Fruit fly (Drosophila melanogaster) whole organism, embryonic: ENCODE data around the gene Sgs5.

ENCODE experiments used
- CG15696 ChIP-seq: fragments of 200-800 bp; sonication (Bioruptor generic); optimal IDR thresholded peaks from 2 replicates; lab custom pipeline; 2019; ENCODE audit warnings: missing biosample characterization, mild to moderate bottlenecking, missing genetic modification characterization, moderate library complexity
- CG7745 ChIP-seq: fragments of 200-800 bp; sonication (Bioruptor generic); optimal IDR thresholded peaks from 2 replicates; lab custom pipeline; 2018; ENCODE audit warnings: missing biosample characterization, mild to moderate bottlenecking, missing genetic modification characterization, moderate library complexity
- NK7.1 ChIP-seq: fragments of 200-800 bp; sonication (Bioruptor generic); optimal IDR thresholded peaks from 3 replicates; lab custom pipeline; 2016; ENCODE audit warnings: missing biosample characterization, missing genetic modification characterization
- Side ChIP-seq: fragments of 200-800 bp; sonication (Bioruptor generic); optimal IDR thresholded peaks from 2 replicates; lab custom pipeline; 2016; ENCODE audit warnings: missing biosample characterization, missing genetic modification characterization
- Vsx1 ChIP-seq: fragments of 200-800 bp; sonication (Bioruptor generic); optimal IDR thresholded peaks from 2 replicates; lab custom pipeline; 2017; ENCODE audit warnings: missing biosample characterization, mild to moderate bottlenecking, missing genetic modification characterization, missing genetic modification reagents
- dimm ChIP-seq: fragments of 200-800 bp; sonication (Bioruptor generic); IDR thresholded peaks from 2 replicates; pipeline ENCODE4 v1.3.6; 2022; ENCODE audit warnings: missing biosample characterization, missing genetic modification characterization
- fu2 ChIP-seq: fragments of 200-800 bp; sonication (Bioruptor generic); optimal IDR thresholded peaks from 2 replicates; lab custom pipeline; 2016; ENCODE audit warnings: missing biosample characterization, missing genetic modification characterization
- hth ChIP-seq: fragments of >200 bp; optimal IDR thresholded peaks from 2 replicates; lab custom pipeline; 2017; ENCODE audit warnings: inconsistent platforms
- lbe ChIP-seq: fragments of 200-800 bp; sonication (Bioruptor generic); optimal IDR thresholded peaks from 2 replicates; lab custom pipeline; 2016; ENCODE audit warnings: missing biosample characterization, mild to moderate bottlenecking, missing genetic modification characterization
- repo ChIP-seq: fragments of 200-800 bp; sonication (Bioruptor generic); optimal IDR thresholded peaks from 2 replicates; lab custom pipeline; 2016; ENCODE audit warnings: missing biosample characterization, missing genetic modification characterization
- trh ChIP-seq: fragments of 200-800 bp; sonication (Bioruptor generic); optimal IDR thresholded peaks from 2 replicates; lab custom pipeline; 2016; ENCODE audit warnings: missing biosample characterization, missing genetic modification characterization

DNA sequence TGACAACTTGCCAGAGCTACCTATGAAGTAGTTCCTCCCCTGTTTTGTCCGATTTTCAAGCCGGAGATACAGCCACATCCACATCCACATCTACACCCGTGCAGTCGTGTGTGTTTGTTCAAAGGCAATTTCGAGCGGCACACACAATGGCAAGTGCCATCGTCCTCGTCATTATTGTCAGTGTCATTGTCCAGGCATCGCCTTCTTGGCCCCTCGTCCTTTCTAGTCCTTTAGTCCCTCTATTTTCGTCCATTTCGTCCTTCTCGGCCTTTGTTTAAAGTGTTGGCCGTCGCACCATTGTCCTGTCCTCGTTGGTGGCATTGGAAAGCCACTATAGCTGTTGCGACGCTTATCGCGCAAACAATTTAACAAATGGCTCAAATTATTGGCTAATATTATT lies 7.8 kb downstream of the Sgs5 start:
- TF ChIP-seq trh (GFP tag; lab: Kevin White, UChicago) (no peak), fu2 (GFP tag; lab: Kevin White, UChicago) (no peak), CG7745 (tag; lab: Kevin White, UChicago) (no peak), CG15696 (tag; lab: Kevin White, UChicago) (no peak), Side (GFP tag; lab: Kevin White, UChicago) (no peak), Vsx1 (no peak), hth (lab: Kevin White, UChicago) (no peak), repo (no peak), dimm (GFP tag; lab: Robert Waterston, UW) (no peak), lbe (GFP tag; lab: Kevin White, UChicago) (no peak), NK7.1 (GFP tag; lab: Kevin White, UChicago) (no peak)
